Fruit fly (Drosophila melanogaster) whole organism, embryonic: Measurements from ENCODE around the gene CG7179.
A peak's percentile ranks its signal among the peaks of the same experiment; 100 is the strongest.

Experiments used
- Ada2b ChIP-seq: fragments of 200-800 bp; sonication (Bioruptor generic); IDR thresholded peaks from 2 replicates; pipeline ENCODE4 v1.3.6; 2022; ENCODE audit warnings: missing biosample characterization, missing genetic modification characterization
- B-H1 ChIP-seq: fragments of 200-800 bp; sonication (Bioruptor generic); IDR thresholded peaks from 3 replicates; pipeline ENCODE4 v1.3.6; 2022; ENCODE audit warnings: missing biosample characterization, missing genetic modification characterization
- BEAF-32 ChIP-seq: fragments of 200-800 bp; sonication (Bioruptor generic); optimal IDR thresholded peaks from 3 replicates; lab custom pipeline; 2017; ENCODE audit warnings: missing biosample characterization, missing genetic modification characterization, mild to moderate bottlenecking, moderate library complexity, missing genetic modification reagents
- Bgb ChIP-seq: fragments of 200-800 bp; sonication (Bioruptor generic); IDR thresholded peaks from 2 replicates; pipeline ENCODE4 v1.3.6; 2022; ENCODE audit warnings: missing biosample characterization, missing genetic modification characterization; ENCODE audit not compliant: partially characterized antibody
- CG10209 ChIP-seq: fragments of 200-800 bp; sonication (Bioruptor generic); optimal IDR thresholded peaks from 3 replicates; lab custom pipeline; 2017; ENCODE audit warnings: missing biosample characterization, mild to moderate bottlenecking, missing genetic modification characterization, missing genetic modification reagents
- CG10654 ChIP-seq: fragments of 200-800 bp; sonication (Bioruptor generic); optimal IDR thresholded peaks from 2 replicates; lab custom pipeline; 2016; ENCODE audit warnings: missing biosample characterization, missing genetic modification characterization
- CG11723 ChIP-seq: fragments of 200-800 bp; sonication (Bioruptor generic); optimal IDR thresholded peaks from 2 replicates; lab custom pipeline; 2017; ENCODE audit warnings: missing biosample characterization, mild to moderate bottlenecking, missing genetic modification characterization
- CG12155 ChIP-seq: fragments of 200-800 bp; sonication (Bioruptor generic); optimal IDR thresholded peaks from 3 replicates; lab custom pipeline; 2016; ENCODE audit warnings: missing biosample characterization, missing genetic modification characterization
- CG14710 ChIP-seq: fragments of 200-800 bp; sonication (Bioruptor generic); optimal IDR thresholded peaks from 3 replicates; lab custom pipeline; 2019; ENCODE audit warnings: missing biosample characterization, mild to moderate bottlenecking, missing genetic modification characterization, moderate library complexity
- CG1529 ChIP-seq: fragments of 200-800 bp; sonication (Bioruptor generic); optimal IDR thresholded peaks from 3 replicates; lab custom pipeline; 2018; ENCODE audit warnings: missing biosample characterization, missing genetic modification characterization
- CG15601 ChIP-seq: fragments of 200-800 bp; sonication (Bioruptor generic); optimal IDR thresholded peaks from 3 replicates; lab custom pipeline; 2019; ENCODE audit warnings: missing biosample characterization, mild to moderate bottlenecking, missing genetic modification characterization, moderate library complexity
- CG17802 ChIP-seq: fragments of 200-800 bp; sonication (Bioruptor generic); optimal IDR thresholded peaks from 2 replicates; lab custom pipeline; 2018; ENCODE audit warnings: missing biosample characterization, mild to moderate bottlenecking, missing genetic modification characterization, moderate library complexity
- CG4730 ChIP-seq: fragments of 200-800 bp; sonication (Bioruptor generic); IDR thresholded peaks from 2 replicates; pipeline ENCODE4 v1.3.6; 2022; ENCODE audit warnings: missing biosample characterization, missing genetic modification characterization
- CG6272 ChIP-seq: fragments of 200-800 bp; sonication (Bioruptor generic); IDR thresholded peaks from 2 replicates; pipeline ENCODE4 v1.3.6; 2022; ENCODE audit warnings: missing biosample characterization, missing genetic modification characterization
- CG6683 ChIP-seq: fragments of 200-800 bp; sonication (Bioruptor generic); optimal IDR thresholded peaks from 2 replicates; lab custom pipeline; 2017; ENCODE audit warnings: missing biosample characterization, mild to moderate bottlenecking, missing genetic modification characterization, missing genetic modification reagents
- CG6813 ChIP-seq: fragments of 200-800 bp; sonication (Bioruptor generic); optimal IDR thresholded peaks from 2 replicates; lab custom pipeline; 2017; ENCODE audit warnings: missing biosample characterization, missing genetic modification characterization, mild to moderate bottlenecking, moderate library complexity, missing genetic modification reagents
- CG6854 ChIP-seq: fragments of 200-800 bp; sonication (Bioruptor generic); optimal IDR thresholded peaks from 3 replicates; lab custom pipeline; 2017; ENCODE audit warnings: missing biosample characterization, mild to moderate bottlenecking, missing genetic modification characterization
- CG7357 ChIP-seq: fragments of 200-800 bp; sonication (Bioruptor generic); IDR thresholded peaks from 3 replicates; pipeline ENCODE4 v1.3.6; 2022; ENCODE audit warnings: missing biosample characterization, missing genetic modification characterization
- CG7987 ChIP-seq: fragments of 200-800 bp; sonication (Bioruptor generic); optimal IDR thresholded peaks from 2 replicates; lab custom pipeline; 2018; ENCODE audit warnings: missing biosample characterization, mild to moderate bottlenecking, missing genetic modification characterization, moderate library complexity
- CG8359 ChIP-seq: fragments of 200-800 bp; sonication (Bioruptor generic); optimal IDR thresholded peaks from 2 replicates; lab custom pipeline; 2017; ENCODE audit warnings: missing biosample characterization, mild to moderate bottlenecking, missing genetic modification characterization, borderline replicate concordance
- CG9817 ChIP-seq: fragments of 200-800 bp; sonication (Bioruptor generic); optimal IDR thresholded peaks from 2 replicates; lab custom pipeline; 2018; ENCODE audit warnings: missing biosample characterization, mild to moderate bottlenecking, missing genetic modification characterization, moderate library complexity
- CoRest ChIP-seq: fragments of 200-800 bp; sonication (Bioruptor generic); optimal IDR thresholded peaks from 3 replicates; lab custom pipeline; 2018; ENCODE audit warnings: missing biosample characterization, mild to moderate bottlenecking, missing genetic modification characterization, moderate library complexity
- E2f2 ChIP-seq: fragments of 200-800 bp; sonication (Bioruptor generic); IDR thresholded peaks from 2 replicates; pipeline ENCODE4 v1.3.6; 2022; ENCODE audit warnings: missing biosample characterization, missing genetic modification characterization
- HLH3B ChIP-seq: fragments of 200-800 bp; sonication (Bioruptor generic); IDR thresholded peaks from 2 replicates; pipeline ENCODE4 v1.3.6; 2022; ENCODE audit warnings: missing biosample characterization, missing genetic modification characterization
- Lim3 ChIP-seq: fragments of 200-800 bp; sonication (Bioruptor generic); IDR thresholded peaks from 2 replicates; pipeline ENCODE4 v1.3.6; 2022; ENCODE audit warnings: missing biosample characterization, missing genetic modification characterization
- MESR4 ChIP-seq: fragments of 200-800 bp; sonication (Bioruptor generic); optimal IDR thresholded peaks from 2 replicates; lab custom pipeline; 2018; ENCODE audit warnings: missing biosample characterization, mild to moderate bottlenecking, missing genetic modification characterization, moderate library complexity
- Mad ChIP-seq: fragments of 200-800 bp; sonication (Bioruptor generic); optimal IDR thresholded peaks from 2 replicates; lab custom pipeline; 2016; ENCODE audit warnings: missing biosample characterization, missing genetic modification characterization
- Optix ChIP-seq: fragments of 200-800 bp; sonication (Bioruptor generic); IDR thresholded peaks from 3 replicates; pipeline ENCODE4 v1.3.6; 2022; ENCODE audit warnings: missing biosample characterization, missing genetic modification characterization
- TFAM ChIP-seq: fragments of 200-800 bp; sonication (Bioruptor generic); optimal IDR thresholded peaks from 2 replicates; lab custom pipeline; 2017; ENCODE audit warnings: missing biosample characterization, missing genetic modification characterization, inconsistent platforms
- Tbp ChIP-seq: fragments of >200 bp; optimal IDR thresholded peaks from 2 replicates; lab custom pipeline; 2018; ENCODE audit warnings: missing biosample characterization, missing genetic modification characterization
- ab ChIP-seq: fragments of 200-800 bp; sonication (Bioruptor generic); optimal IDR thresholded peaks from 2 replicates; lab custom pipeline; 2016; ENCODE audit warnings: missing biosample characterization, missing genetic modification characterization
- cas ChIP-seq: fragments of 200-800 bp; sonication (Bioruptor generic); IDR thresholded peaks from 2 replicates; pipeline ENCODE4 v1.3.6; 2022; ENCODE audit warnings: missing biosample characterization, missing genetic modification characterization
- dan ChIP-seq: fragments of 200-800 bp; sonication (Bioruptor generic); IDR thresholded peaks from 2 replicates; pipeline ENCODE4 v1.3.6; 2022; ENCODE audit warnings: missing biosample characterization, missing genetic modification characterization
- danr ChIP-seq: fragments of 200-800 bp; sonication (Bioruptor generic); IDR thresholded peaks from 2 replicates; pipeline ENCODE4 v1.3.6; 2022; ENCODE audit warnings: missing biosample characterization, missing genetic modification characterization
- dpn ChIP-seq, 2 experiments: fragments of 200-800 bp; sonication (Bioruptor generic); optimal IDR thresholded peaks; 3 replicates each; lab custom pipeline; 2016; ENCODE audit warnings: missing biosample characterization in 2 of 2, missing genetic modification characterization in 2 of 2
- ftz-f1 ChIP-seq: fragments of 200-800 bp; sonication (Bioruptor generic); optimal IDR thresholded peaks from 2 replicates; lab custom pipeline; 2016; ENCODE audit warnings: missing biosample characterization, missing genetic modification characterization
- fu2 ChIP-seq: fragments of 200-800 bp; sonication (Bioruptor generic); optimal IDR thresholded peaks from 2 replicates; lab custom pipeline; 2016; ENCODE audit warnings: missing biosample characterization, missing genetic modification characterization
- gcm ChIP-seq: fragments of 200-800 bp; sonication (Bioruptor generic); optimal IDR thresholded peaks from 2 replicates; lab custom pipeline; 2019; ENCODE audit warnings: missing biosample characterization, mild to moderate bottlenecking, missing genetic modification characterization, moderate library complexity
- ind ChIP-seq: fragments of 200-800 bp; sonication (Bioruptor generic); optimal IDR thresholded peaks from 3 replicates; lab custom pipeline; 2016; ENCODE audit warnings: missing biosample characterization, missing genetic modification characterization
- inv ChIP-seq: fragments of 200-800 bp; sonication (Bioruptor generic); IDR thresholded peaks from 2 replicates; pipeline ENCODE4 v1.3.6; 2022; ENCODE audit warnings: missing biosample characterization, missing genetic modification characterization; ENCODE audit not compliant: partially characterized antibody
- jigr1 ChIP-seq: fragments of 200-800 bp; sonication (Bioruptor generic); IDR thresholded peaks from 3 replicates; pipeline ENCODE4 v1.3.6; 2022; ENCODE audit warnings: missing biosample characterization, missing genetic modification characterization
- jumu ChIP-seq: fragments of 200-800 bp; sonication (Bioruptor generic); optimal IDR thresholded peaks from 3 replicates; lab custom pipeline; 2016; ENCODE audit warnings: missing biosample characterization, missing genetic modification characterization
- klu ChIP-seq: fragments of 200-800 bp; sonication (Bioruptor generic); IDR thresholded peaks from 2 replicates; pipeline ENCODE4 v1.3.6; 2022; ENCODE audit warnings: missing biosample characterization, missing genetic modification characterization
- pfk ChIP-seq: fragments of 200-800 bp; sonication (Bioruptor generic); optimal IDR thresholded peaks from 2 replicates; lab custom pipeline; 2018; ENCODE audit warnings: missing biosample characterization, mild to moderate bottlenecking, missing genetic modification characterization, moderate library complexity
- pros ChIP-seq: fragments of 200-800 bp; sonication (Bioruptor generic); optimal IDR thresholded peaks from 3 replicates; lab custom pipeline; 2019; ENCODE audit warnings: missing biosample characterization, mild to moderate bottlenecking, missing genetic modification characterization, moderate library complexity
- psq ChIP-seq: fragments of 200-800 bp; sonication (Bioruptor generic); optimal IDR thresholded peaks from 2 replicates; lab custom pipeline; 2017; ENCODE audit warnings: missing biosample characterization, missing genetic modification characterization
- rib ChIP-seq: fragments of 200-800 bp; sonication (Bioruptor generic); IDR thresholded peaks from 2 replicates; pipeline ENCODE4 v1.3.6; 2022; ENCODE audit warnings: missing biosample characterization, missing genetic modification characterization
- slou ChIP-seq: fragments of 200-800 bp; sonication (Bioruptor generic); optimal IDR thresholded peaks from 3 replicates; lab custom pipeline; 2016; ENCODE audit warnings: missing biosample characterization, missing genetic modification characterization
- tio ChIP-seq: fragments of 200-800 bp; sonication (Bioruptor generic); optimal IDR thresholded peaks from 2 replicates; lab custom pipeline; 2017; ENCODE audit warnings: missing biosample characterization, missing genetic modification characterization, inconsistent platforms
- zen2 ChIP-seq: fragments of 200-800 bp; sonication (Bioruptor generic); IDR thresholded peaks from 3 replicates; pipeline ENCODE4 v1.3.6; 2022; ENCODE audit warnings: missing biosample characterization, missing genetic modification characterization; ENCODE audit not compliant: partially characterized antibody

The CG7179 gene

DNA sequence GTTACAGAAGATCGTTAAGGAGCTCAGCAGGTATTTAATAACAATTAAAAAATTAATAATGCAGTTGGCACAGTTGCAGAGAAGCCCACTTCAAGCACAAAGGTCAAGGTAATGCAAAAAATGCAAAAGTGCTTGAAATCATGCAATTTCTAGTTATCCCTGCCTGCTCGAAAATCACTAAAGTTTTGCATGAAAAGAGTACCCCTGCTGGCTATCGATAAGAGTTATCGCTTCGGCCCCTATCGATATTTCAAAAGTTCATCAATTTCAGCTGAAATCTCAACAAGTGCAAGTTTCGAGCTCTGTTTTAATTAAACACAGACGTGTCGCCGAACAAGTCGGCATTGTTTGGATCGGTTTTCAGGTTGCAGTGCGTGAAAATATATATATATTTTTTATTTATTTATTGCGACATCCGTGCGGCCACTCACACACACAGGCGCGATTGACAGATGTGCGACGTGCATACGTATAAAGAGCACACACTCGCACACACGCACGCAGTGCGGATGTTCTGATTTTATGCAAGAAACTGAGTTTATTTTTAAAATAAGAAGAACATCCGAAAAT is 43.5 kb upstream of the CG7179 start (continued):
- TF ChIP-seq CG6813 (GFP tag; lab: Kevin White, UChicago) (no peak), CG12155 (GFP tag; lab: Kevin White, UChicago) (peak; percentile 29), CG6272 (GFP tag; lab: Robert Waterston, UW) (peak; percentile 14; the same call in 1 of the 2 replicates), CG9817 (tag; lab: Kevin White, UChicago) (peak; percentile 45), CG14710 (tag; lab: Kevin White, UChicago) (peak; percentile 64), Tbp (GFP tag; lab: Kevin White, UChicago) (no peak), slou (GFP tag; lab: Kevin White, UChicago) (no peak), BEAF-32 (peak; percentile 85), CG7987 (GFP tag; lab: Kevin White, UChicago) (no peak), ftz-f1 (GFP tag; lab: Kevin White, UChicago) (no peak), Ada2b (peak; percentile 57), CG4730 (GFP tag; lab: Robert Waterston, UW) (no peak), dan (no peak), inv (GFP tag; lab: Robert Waterston, UW) (peak; percentile 77), tio (no peak), jigr1 (no peak), Bgb (peak; percentile 88), ab (no peak), HLH3B (GFP tag; lab: Robert Waterston, UW) (0 out of 2 replicates have a peak, but pooled peaks have one; percentile 48), CG15601 (tag; lab: Kevin White, UChicago) (peak; percentile 41), danr (no peak), dpn (GFP tag; optimal IDR thresholded peaks at IDR 0.05; lab: Kevin White, UChicago) (peak; percentile 62 to 64), cas (GFP tag; lab: Robert Waterston, UW) (no peak), CG6683 (no peak), klu (GFP tag; lab: Robert Waterston, UW) (peak; percentile 24; the same call in 1 of the 2 replicates), pros (GFP tag; lab: Kevin White, UChicago) (no peak), ind (peak; percentile 51), B-H1 (no peak), rib (GFP tag; lab: Robert Waterston, UW) (no peak), gcm (GFP tag; lab: Kevin White, UChicago) (no peak), E2f2 (peak; percentile 27; the same call in 1 of the 2 replicates), CG6854 (peak; percentile 42), CG10654 (peak; percentile 32), CG10209 (GFP tag; lab: Kevin White, UChicago) (peak; percentile 3), CoRest (tag; lab: Kevin White, UChicago) (peak; percentile 60), Mad (peak; percentile 56), CG1529 (GFP tag; lab: Kevin White, UChicago) (peak; percentile 97), Optix (GFP tag; lab: Robert Waterston, UW) (peak; percentile 36; the same call in 1 of the 3 replicates), CG17802 (peak; percentile 2), fu2 (peak; percentile 37), MESR4 (peak; percentile 80), TFAM (no peak), pfk (GFP tag; lab: Kevin White, UChicago) (no peak), psq (GFP tag; lab: Kevin White, UChicago) (no peak), CG7357 (GFP tag; lab: Robert Waterston, UW) (no peak), Lim3 (GFP tag; lab: Robert Waterston, UW) (no peak), CG11723 (no peak), zen2 (GFP tag; lab: Robert Waterston, UW) (peak; percentile 84), jumu (peak; percentile 52), CG8359 (no peak)
